Worm (Caenorhabditis elegans): ENCODE measurements around the gene F47E1.2.

DNA sequence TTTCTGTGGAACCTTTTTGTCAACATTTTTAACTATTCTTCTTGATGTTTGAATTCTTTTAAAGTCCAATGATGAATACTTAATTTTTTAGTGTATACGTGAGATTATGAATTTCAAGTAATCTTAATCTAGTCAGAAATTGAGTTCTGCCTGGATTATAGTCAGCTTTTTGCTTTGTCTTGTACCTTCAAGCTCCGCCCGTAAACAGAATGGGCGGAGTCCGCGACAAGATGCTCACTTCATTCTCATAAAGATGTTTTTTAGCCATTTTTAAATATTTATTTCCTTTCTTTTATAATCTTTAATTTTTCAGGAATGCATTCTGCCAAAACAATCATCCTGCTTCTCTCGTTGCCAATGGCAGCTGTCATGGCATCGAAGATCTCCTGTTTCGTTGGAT lies 19.4 kb downstream of the F47E1.2 start, which contains the start of gene F47E1.1:
- TF ChIP-seq C08G9.2 (tag; optimal IDR thresholded peaks at IDR 0.05) (no peak), fkh-10 (GFP tag; optimal IDR thresholded peaks at IDR 0.05) (no peak), nhr-11 (tag; optimal IDR thresholded peaks at IDR 0.05) (no peak), ama-1 (optimal IDR thresholded peaks at IDR 0.05) (no peak), npax-4 (tag; optimal IDR thresholded peaks at IDR 0.05) (no peak), dmd-4 (tag; optimal IDR thresholded peaks at IDR 0.05; ENCODE audit: borderline replicate concordance) (no peak), C38D4.7 (GFP tag; optimal IDR thresholded peaks at IDR 0.05) (no peak), odd-2 (tag; optimal IDR thresholded peaks at IDR 0.05) (no peak), ahr-1 (tag; optimal IDR thresholded peaks at IDR 0.05) (no peak)

All from whole organism, late embryonic.